Worm (Caenorhabditis elegans) whole organism, L3 larva: ENCODE results near the gene coa-1.
A peak's percentile ranks its signal among the peaks of the same experiment; 100 is the strongest.

Experiments
- ceh-16 ChIP-seq: sonication (generic microtip); optimal IDR thresholded peaks from 2 replicates; lab custom pipeline; 2017; ENCODE audit warnings: missing biosample characterization, missing genetic modification characterization
- ceh-28 ChIP-seq: fragments of 150-350 bp; optimal IDR thresholded peaks from 2 replicates; lab custom pipeline; 2014; ENCODE audit warnings: missing biosample characterization, missing genetic modification reagents, missing genetic modification characterization
- ceh-82 ChIP-seq: fragments of 150-350 bp; optimal IDR thresholded peaks from 2 replicates; lab custom pipeline; 2014; ENCODE audit warnings: missing biosample characterization, missing genetic modification characterization
- ceh-9 ChIP-seq: sonication (generic microtip); optimal IDR thresholded peaks from 2 replicates; lab custom pipeline; 2018; ENCODE audit warnings: missing biosample characterization, missing genetic modification characterization
- daf-12 ChIP-seq: fragments of 150-350 bp; optimal IDR thresholded peaks from 2 replicates; lab custom pipeline; 2014; ENCODE audit warnings: missing biosample characterization, missing genetic modification reagents, missing genetic modification characterization
- egl-27 ChIP-seq: sonication (generic microtip); optimal IDR thresholded peaks from 4 replicates; lab custom pipeline; 2017; ENCODE audit warnings: missing biosample characterization, missing genetic modification reagents, missing genetic modification characterization
- egl-5 ChIP-seq: fragments of 150-350 bp; optimal IDR thresholded peaks from 2 replicates; lab custom pipeline; 2017; ENCODE audit warnings: missing biosample characterization, missing genetic modification reagents, missing genetic modification characterization, inconsistent platforms
- elt-1 ChIP-seq: fragments of 150-350 bp; optimal IDR thresholded peaks from 2 replicates; lab custom pipeline; 2014; ENCODE audit warnings: missing biosample characterization, missing genetic modification characterization
- elt-2 ChIP-seq: sonication (generic microtip); optimal IDR thresholded peaks from 2 replicates; lab custom pipeline; 2016; ENCODE audit warnings: missing genetic modification reagents, mild to moderate bottlenecking, missing genetic modification characterization, missing compliant biosample characterization
- eor-1 ChIP-seq, 2 experiments: fragments of 150-350 bp; optimal IDR thresholded peaks; 2 replicates each; lab custom pipeline; 2014 to 2018; ENCODE audit warnings: missing biosample characterization in 2 of 2, missing genetic modification characterization in 2 of 2
- fkh-2 ChIP-seq: fragments of 150-350 bp; optimal IDR thresholded peaks from 2 replicates; lab custom pipeline; 2014; ENCODE audit warnings: missing biosample characterization, missing genetic modification reagents, missing genetic modification characterization
- fos-1 ChIP-seq: fragments of 150-350 bp; optimal IDR thresholded peaks from 2 replicates; lab custom pipeline; 2014; ENCODE audit warnings: missing biosample characterization, missing genetic modification characterization
- jun-1 ChIP-seq: fragments of 150-350 bp; optimal IDR thresholded peaks from 2 replicates; lab custom pipeline; 2014; ENCODE audit warnings: missing biosample characterization, missing genetic modification reagents, missing genetic modification characterization
- mml-1 ChIP-seq: fragments of 150-350 bp; sonication (generic microtip); optimal IDR thresholded peaks from 3 replicates; lab custom pipeline; 2014; ENCODE audit warnings: missing biosample characterization, missing genetic modification characterization
- nfya-1 ChIP-seq: sonication (generic microtip); optimal IDR thresholded peaks from 2 replicates; lab custom pipeline; 2017; ENCODE audit warnings: missing genetic modification characterization, mild to moderate bottlenecking, missing compliant biosample characterization, antibody characterized with exemption, moderate library complexity; ENCODE audit not compliant: insufficient read depth
- nhr-11 ChIP-seq: fragments of 150-350 bp; optimal IDR thresholded peaks from 2 replicates; lab custom pipeline; 2014; ENCODE audit warnings: missing biosample characterization, missing genetic modification characterization
- nhr-12 ChIP-seq: fragments of 150-350 bp; optimal IDR thresholded peaks from 2 replicates; lab custom pipeline; 2014; ENCODE audit warnings: missing biosample characterization, missing genetic modification characterization
- nhr-23 ChIP-seq: fragments of 150-350 bp; optimal IDR thresholded peaks from 2 replicates; lab custom pipeline; 2014; ENCODE audit warnings: missing biosample characterization, missing genetic modification reagents, missing genetic modification characterization
- nhr-237 ChIP-seq: fragments of 150-350 bp; optimal IDR thresholded peaks from 2 replicates; lab custom pipeline; 2014; ENCODE audit warnings: missing biosample characterization, missing genetic modification characterization
- nhr-25 ChIP-seq: sonication (generic microtip); optimal IDR thresholded peaks from 2 replicates; lab custom pipeline; 2017; ENCODE audit warnings: missing biosample characterization, missing genetic modification characterization
- nhr-43 ChIP-seq: sonication (generic microtip); optimal IDR thresholded peaks from 2 replicates; lab custom pipeline; 2016; ENCODE audit warnings: mild to moderate bottlenecking, missing genetic modification characterization, missing compliant biosample characterization; ENCODE audit not compliant: poor library complexity, severe bottlenecking
- nhr-67 ChIP-seq: fragments of 150-350 bp; optimal IDR thresholded peaks from 2 replicates; lab custom pipeline; 2014; ENCODE audit warnings: missing biosample characterization, missing genetic modification characterization
- nhr-76 ChIP-seq: fragments of 150-350 bp; sonication (generic microtip); optimal IDR thresholded peaks from 5 replicates; lab custom pipeline; 2014; ENCODE audit warnings: missing biosample characterization, missing genetic modification characterization
- pha-4 ChIP-seq: fragments of 150-350 bp; optimal IDR thresholded peaks from 2 replicates; lab custom pipeline; 2014; ENCODE audit warnings: missing biosample characterization, missing genetic modification reagents, missing genetic modification characterization
- pqm-1 ChIP-seq: fragments of 150-350 bp; optimal IDR thresholded peaks from 2 replicates; lab custom pipeline; 2017; ENCODE audit warnings: missing biosample characterization, missing genetic modification characterization, inconsistent platforms
- sea-2 ChIP-seq: fragments of 150-350 bp; sonication (generic microtip); optimal IDR thresholded peaks from 4 replicates; lab custom pipeline; 2014; ENCODE audit warnings: missing biosample characterization, missing genetic modification reagents, missing genetic modification characterization
- snpc-4 ChIP-seq: fragments of 150-350 bp; optimal IDR thresholded peaks from 2 replicates; lab custom pipeline; 2014; ENCODE audit warnings: missing biosample characterization, missing genetic modification characterization
- tbx-2 ChIP-seq: sonication (generic microtip); optimal IDR thresholded peaks from 2 replicates; lab custom pipeline; 2016; ENCODE audit warnings: mild to moderate bottlenecking, missing genetic modification characterization, missing compliant biosample characterization
- unc-62 ChIP-seq: fragments of 150-350 bp; sonication (generic microtip); optimal IDR thresholded peaks from 4 replicates; lab custom pipeline; 2014; ENCODE audit warnings: missing biosample characterization, missing genetic modification reagents, missing genetic modification characterization
- ztf-11 ChIP-seq: fragments of 150-350 bp; optimal IDR thresholded peaks from 2 replicates; lab custom pipeline; 2014; ENCODE audit warnings: missing biosample characterization, missing genetic modification characterization

Gene coa-1

DNA sequence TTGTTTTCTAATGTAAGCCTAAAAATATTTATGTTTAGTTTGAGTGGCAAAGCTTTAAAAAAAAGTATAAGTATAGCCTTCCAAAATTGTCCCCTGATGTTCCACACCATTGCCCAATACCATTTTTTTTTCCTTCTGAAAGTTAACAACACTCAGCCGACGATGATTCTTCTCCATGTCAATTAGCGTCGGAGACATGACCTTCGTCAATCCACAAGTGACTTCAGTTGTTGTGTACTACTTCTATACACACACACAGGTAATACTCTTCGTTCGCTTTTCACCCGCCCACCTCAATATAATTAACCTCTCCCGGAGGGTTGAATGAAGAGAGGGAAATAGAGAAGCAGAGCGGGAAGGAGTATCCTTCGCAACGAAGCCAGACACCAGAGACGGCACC lies 40.3 kb upstream of the coa-1 start, which contains the start of gene cutl-24:
Gene cutl-24 (plus strand): TSS at position 301 of the 400 bp plus-strand sequence.
- no peak for TF ChIP-seq nhr-23
- TF ChIP-seq elt-2 (tag; lab: Kevin White, UChicago) = peak; percentile 2

DNA sequence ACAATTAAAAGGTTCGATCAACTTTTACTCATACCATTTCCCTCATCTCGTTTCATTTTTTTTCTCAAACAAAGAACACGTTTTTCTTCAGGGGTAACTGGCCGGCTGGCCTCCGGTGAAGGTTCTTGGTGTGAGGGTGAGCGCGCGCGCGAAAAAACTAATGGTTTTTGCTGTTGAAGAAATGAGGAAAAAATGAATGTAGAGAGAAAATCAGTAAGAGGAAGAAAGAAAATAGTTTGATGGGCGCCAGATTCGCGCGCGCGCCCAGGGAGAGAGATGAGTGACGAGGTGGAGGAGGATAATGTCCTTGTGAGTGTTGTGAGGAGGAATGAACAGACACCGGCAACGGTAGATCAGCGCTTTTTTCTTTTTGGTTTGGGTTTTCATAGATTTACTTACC lies 34.1 kb upstream of the coa-1 start:
- TF ChIP-seq nhr-237 (tag; lab: Kevin White, UChicago) (no peak), nhr-25 (tag; lab: Kevin White, UChicago) (peak; percentile 81), eor-1 (tag; optimal IDR thresholded peaks at IDR 0.05; lab: Kevin White, UChicago) (no peak)

DNA sequence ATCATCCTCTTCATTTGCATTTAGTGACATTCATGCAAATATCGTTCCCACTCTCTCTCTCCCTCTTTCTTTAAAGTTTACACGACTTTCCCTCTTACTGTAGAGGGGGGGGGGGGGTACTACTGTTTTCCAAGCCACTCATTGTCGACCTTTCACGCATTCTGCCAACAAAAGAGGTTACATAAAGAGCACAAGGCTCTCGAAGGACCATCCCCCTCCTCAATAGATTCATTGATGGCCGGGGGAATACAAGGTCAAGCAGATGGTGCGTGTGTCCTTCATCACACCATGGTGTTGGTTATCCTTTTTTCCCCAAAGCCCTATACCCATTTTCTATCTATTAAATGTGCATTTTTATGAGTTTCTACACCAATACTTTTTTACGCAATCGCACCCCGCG lies 32.1 kb upstream of the coa-1 start:
- TF ChIP-seq nhr-25 (tag; lab: Kevin White, UChicago) = no peak
- no peak for TF ChIP-seq egl-5 (tag; lab: Kevin White, UChicago)
- no peak for TF ChIP-seq elt-1 (tag; lab: Kevin White, UChicago)
- no peak for TF ChIP-seq jun-1 (tag; lab: Kevin White, UChicago)
- TF ChIP-seq, all 47 proteins: peak for 0

DNA sequence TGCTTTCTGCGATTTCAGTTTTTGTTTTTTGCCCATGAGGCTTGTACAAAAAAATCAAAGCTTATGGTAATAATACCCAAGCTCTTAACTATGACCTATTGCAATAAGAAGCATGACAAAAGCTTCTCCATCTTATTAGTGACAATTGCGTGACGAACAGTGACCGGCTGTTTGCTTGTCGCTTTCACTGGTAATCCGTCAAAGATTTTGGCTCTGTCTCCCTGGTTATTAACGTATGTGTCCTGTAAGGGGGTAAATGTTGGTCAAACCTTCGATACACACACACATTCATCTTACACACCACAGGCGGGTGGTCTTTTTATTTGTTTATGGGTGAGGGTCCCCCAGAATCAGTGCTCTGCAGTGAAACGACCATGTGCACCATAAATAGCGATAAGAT lies 31.0 kb upstream of the coa-1 start:
- TF ChIP-seq nhr-12 (tag; lab: Kevin White, UChicago) = no peak
- TF ChIP-seq ztf-11 (tag; lab: Kevin White, UChicago) = no peak
- TF ChIP-seq nhr-11 (tag; lab: Kevin White, UChicago) = no peak
- TF ChIP-seq jun-1 (tag; lab: Kevin White, UChicago) = no peak
- TF ChIP-seq ceh-28 (tag; lab: Kevin White, UChicago) = no peak
- no peak for TF ChIP-seq ceh-16 (tag; lab: Kevin White, UChicago)
- no peak for TF ChIP-seq ceh-82 (tag; lab: Kevin White, UChicago)
- TF ChIP-seq pha-4 = no peak
- TF ChIP-seq unc-62 (GFP tag; lab: Kevin White, UChicago) = no peak
- no peak for TF ChIP-seq sea-2 (GFP tag; lab: Kevin White, UChicago)
- TF ChIP-seq egl-5 (tag; lab: Kevin White, UChicago) = no peak
- TF ChIP-seq nhr-67 = no peak
- TF ChIP-seq fos-1 (tag; lab: Kevin White, UChicago) = no peak
- TF ChIP-seq ceh-9 (tag; lab: Kevin White, UChicago) = no peak
- TF ChIP-seq elt-1 (tag; lab: Kevin White, UChicago) = no peak
- no peak for TF ChIP-seq fkh-2 (tag; lab: Kevin White, UChicago)

DNA sequence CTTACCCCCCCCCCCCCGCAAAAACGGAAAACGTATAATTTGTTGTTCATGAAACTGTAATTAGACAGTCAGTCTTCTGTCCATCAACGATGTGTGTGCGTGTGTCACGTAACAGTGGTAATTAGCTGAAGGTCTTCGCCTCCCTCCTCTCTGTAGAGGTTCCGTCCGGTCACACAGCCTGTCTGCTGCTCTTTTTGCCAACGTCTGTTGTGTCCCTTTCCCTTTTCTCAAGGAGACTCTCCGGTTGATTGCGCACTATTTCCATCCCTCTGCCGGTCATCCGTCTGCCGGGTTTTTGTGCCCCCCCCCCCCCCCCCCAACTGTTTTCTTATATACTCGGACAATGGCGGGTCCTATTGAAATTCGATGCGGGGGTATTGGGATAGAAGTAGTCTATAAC lies 29.4 kb upstream of the coa-1 start:
- no peak for TF ChIP-seq fos-1 (tag; lab: Kevin White, UChicago)
- TF ChIP-seq nfya-1 (tag; lab: Kevin White, UChicago) = no peak
- TF ChIP-seq pqm-1 (tag; lab: Kevin White, UChicago) = no peak
- no peak for TF ChIP-seq ceh-16 (tag; lab: Kevin White, UChicago)
- no peak for TF ChIP-seq eor-1 (tag; optimal IDR thresholded peaks at IDR 0.05; lab: Kevin White, UChicago)
- TF ChIP-seq nhr-43 (tag; lab: Kevin White, UChicago) = no peak
- no peak for TF ChIP-seq fkh-2 (tag; lab: Kevin White, UChicago)
- TF ChIP-seq sea-2 (GFP tag; lab: Kevin White, UChicago) = no peak
- TF ChIP-seq mml-1 (tag; lab: Kevin White, UChicago) = no peak

DNA sequence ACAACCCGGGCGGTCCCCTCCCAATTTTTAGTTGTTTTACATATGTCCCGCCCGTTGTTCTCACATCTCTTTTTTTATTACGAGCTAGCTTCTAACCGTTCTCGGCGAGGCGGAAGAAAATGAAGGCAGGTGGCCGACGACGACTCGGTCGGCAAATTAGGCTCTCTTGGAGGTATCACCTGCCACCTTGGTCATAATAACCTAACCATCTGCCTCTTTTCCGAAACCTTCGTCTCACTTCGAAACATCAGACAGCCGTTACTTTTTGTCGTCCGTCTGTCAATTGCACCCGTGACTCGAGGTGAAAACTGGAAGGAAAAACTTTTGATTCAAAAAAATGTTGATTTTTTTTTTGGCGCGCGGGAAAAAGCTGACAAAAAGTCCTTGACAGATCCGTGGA lies 27.6 kb upstream of the coa-1 start:
- no peak for TF ChIP-seq fos-1 (tag; lab: Kevin White, UChicago)

DNA sequence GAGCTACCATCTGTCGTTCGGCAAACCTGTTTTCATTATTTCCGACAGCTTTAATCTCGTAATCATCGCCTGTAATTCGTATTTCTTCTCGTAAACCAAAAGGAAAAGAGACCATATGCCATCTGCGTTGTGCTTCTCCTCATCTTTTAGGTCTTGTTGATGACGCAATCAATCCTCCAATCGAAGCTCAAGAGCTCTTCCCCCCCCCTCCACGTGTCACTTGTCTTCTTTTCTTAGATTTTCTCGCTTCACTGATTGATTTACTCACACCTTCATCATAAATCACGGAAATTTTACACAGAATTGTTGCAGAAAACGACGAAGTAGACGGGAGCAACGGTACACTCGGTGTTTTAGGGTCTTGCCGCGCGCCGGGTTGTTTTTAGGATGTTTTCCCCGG lies 26.4 kb upstream of the coa-1 start, which contains the start of gene tcl-2:
Gene tcl-2 (plus strand): TSS at position 388 of the 400 bp plus-strand sequence.
- TF ChIP-seq egl-27 (tag; lab: Kevin White, UChicago) (no peak), eor-1 (tag; optimal IDR thresholded peaks at IDR 0.05; lab: Kevin White, UChicago) (no peak), ceh-16 (tag; lab: Kevin White, UChicago) (no peak), daf-12 (no peak), snpc-4 (no peak), jun-1 (tag; lab: Kevin White, UChicago) (no peak), tbx-2 (tag; lab: Kevin White, UChicago) (no peak), nhr-23 (no peak), nhr-76 (tag; lab: Kevin White, UChicago) (no peak)
